Worm (Caenorhabditis elegans) whole organism, late embryonic: ENCODE results near the gene F39H12.3.

Source experiments
- ceh-9 ChIP-seq: sonication (generic microtip); optimal IDR thresholded peaks from 2 replicates; lab custom pipeline; 2016; ENCODE audit warnings: mild to moderate bottlenecking, missing genetic modification characterization, inconsistent platforms, missing compliant biosample characterization
- fkh-10 ChIP-seq: fragments of 150-350 bp; optimal IDR thresholded peaks from 2 replicates; lab custom pipeline; 2014; ENCODE audit warnings: missing biosample characterization, missing genetic modification reagents, missing genetic modification characterization

- TF ChIP-seq ceh-9, result no peak
- no peak for TF ChIP-seq fkh-10 (GFP tag; lab: Kevin White, UChicago)
These were observed 12.3 kb upstream of the F39H12.3 start for ce11 chrX:853604-854003.
